Fruit fly (Drosophila melanogaster): ENCODE results near the gene ich.

The ich gene

DNA sequence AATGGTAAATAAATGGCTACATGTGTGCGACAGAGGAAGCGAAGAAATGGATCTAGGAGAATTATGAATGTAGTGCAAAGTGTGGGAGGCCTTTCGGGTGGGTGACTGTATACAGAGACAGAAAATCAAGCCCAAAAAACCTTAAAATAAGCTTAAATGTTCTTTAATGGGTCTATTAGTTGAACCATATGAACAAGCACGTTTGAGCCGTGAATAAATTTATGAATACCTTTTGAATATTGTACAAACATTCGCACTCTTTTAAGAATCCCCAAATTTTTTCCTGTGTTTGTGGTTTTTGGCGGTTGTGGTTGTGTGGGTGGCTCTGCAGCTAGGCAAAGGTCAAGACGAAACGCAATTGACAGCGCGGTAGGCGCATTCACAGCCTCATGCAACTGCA, 3.8 kb upstream of the ich start:
- TF ChIP-seq CG4496 (GFP tag; IDR thresholded peaks at IDR 0.05) (peak; percentile 22; the same call in 2 of the 3 replicates), CG8301 (tag; optimal IDR thresholded peaks at IDR 0.05) (peak; percentile 43), CG17806 (tag; optimal IDR thresholded peaks at IDR 0.05) (no peak), CG32121 (GFP tag; IDR thresholded peaks at IDR 0.05) (peak; percentile 46; the same call in 1 of the 2 replicates)

DNA sequence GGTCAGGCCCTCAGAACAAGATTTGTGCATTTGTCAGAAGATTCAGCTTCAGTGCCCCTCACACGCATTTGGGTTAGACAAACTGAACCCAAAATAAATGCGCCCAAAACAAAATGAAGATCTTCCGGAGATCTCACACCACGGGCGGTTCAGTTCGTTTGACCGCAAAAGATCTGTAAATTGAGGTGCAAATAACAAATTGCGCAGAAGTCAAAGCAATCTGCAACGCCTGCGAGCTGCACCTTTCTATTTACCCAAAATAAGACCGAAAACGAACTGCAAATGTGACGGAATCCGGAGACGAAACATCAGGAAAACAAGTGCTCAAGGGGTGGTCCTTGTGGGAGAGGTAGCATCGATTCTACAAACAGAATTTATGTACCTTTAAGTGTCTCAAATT, 2.7 kb upstream of the ich start:
- TF ChIP-seq CG15710 (tag; optimal IDR thresholded peaks at IDR 0.05) = no peak
- no peak for TF ChIP-seq CG13204 (GFP tag; optimal IDR thresholded peaks at IDR 0.05)
- no peak for TF ChIP-seq Snoo (tag; optimal IDR thresholded peaks at IDR 0.05)
- no peak for TF ChIP-seq rn (GFP tag; IDR thresholded peaks at IDR 0.05)
- no peak for TF ChIP-seq CG17806 (tag; optimal IDR thresholded peaks at IDR 0.05)
- no peak for TF ChIP-seq D1 (tag; optimal IDR thresholded peaks at IDR 0.05)
- no peak for TF ChIP-seq Pif1B (GFP tag; optimal IDR thresholded peaks at IDR 0.05)
- no peak for TF ChIP-seq CG4496 (GFP tag; IDR thresholded peaks at IDR 0.05)
- TF ChIP-seq fd96Ca (GFP tag; IDR thresholded peaks at IDR 0.05) = no peak
- TF ChIP-seq CG8301 (tag; optimal IDR thresholded peaks at IDR 0.05) = no peak
- TF ChIP-seq Pif1A (GFP tag; optimal IDR thresholded peaks at IDR 0.05) = no peak
- no peak for TF ChIP-seq CG10348 (GFP tag; IDR thresholded peaks at IDR 0.05)
- no peak for TF ChIP-seq gl (tag; optimal IDR thresholded peaks at IDR 0.05)
- no peak for TF ChIP-seq EcR (GFP tag; optimal IDR thresholded peaks at IDR 0.05)
- TF ChIP-seq CG34367 (tag; optimal IDR thresholded peaks at IDR 0.05) = no peak
- TF ChIP-seq Ets98B (GFP tag; IDR thresholded peaks at IDR 0.05) = no peak
- TF ChIP-seq CG14655 (GFP tag; optimal IDR thresholded peaks at IDR 0.05) = no peak
- TF ChIP-seq CG32121 (GFP tag; IDR thresholded peaks at IDR 0.05) = no peak
- TF ChIP-seq CG9948 (tag; optimal IDR thresholded peaks at IDR 0.05) = no peak

DNA sequence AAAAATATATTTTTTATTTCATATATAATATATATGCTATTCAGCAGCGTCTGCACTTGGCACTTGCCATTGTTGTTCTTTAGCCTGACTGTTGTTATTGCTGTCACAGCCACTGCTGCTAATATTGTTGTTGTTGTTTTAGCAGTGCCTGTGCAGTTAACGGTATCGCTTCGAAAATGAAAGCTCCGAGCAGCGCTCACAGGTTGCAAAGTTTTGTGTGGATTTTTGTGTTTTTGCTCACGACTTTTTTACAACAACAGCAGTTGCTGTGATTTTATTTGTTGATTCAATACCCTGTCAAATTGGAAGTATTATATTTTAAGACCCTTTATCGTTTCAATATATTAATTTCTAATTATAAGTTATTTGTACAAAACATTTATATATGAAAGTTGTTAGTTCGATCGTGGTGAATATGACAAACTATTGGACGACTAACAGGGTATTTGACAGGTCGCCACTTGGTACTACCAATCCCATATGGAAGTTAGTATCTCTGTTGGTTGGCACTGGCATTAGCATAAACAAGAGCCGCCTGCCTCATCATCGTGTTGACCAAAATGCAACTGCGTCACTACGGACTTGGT, 1.0 kb upstream of the ich start:
- no peak for TF ChIP-seq CG15710 (tag; optimal IDR thresholded peaks at IDR 0.05)
- TF ChIP-seq CG32121 (GFP tag; IDR thresholded peaks at IDR 0.05) = peak; percentile 25; the same call in 1 of the 2 replicates
- peak; percentile 36; the same call in 1 of the 3 replicates for TF ChIP-seq fd96Ca (GFP tag; IDR thresholded peaks at IDR 0.05)
- TF ChIP-seq Pif1B (GFP tag; optimal IDR thresholded peaks at IDR 0.05) = peak; percentile 10
- no peak for TF ChIP-seq Pif1A (GFP tag; optimal IDR thresholded peaks at IDR 0.05)
- TF ChIP-seq Ets98B (GFP tag; IDR thresholded peaks at IDR 0.05) = peak; percentile 61

- TF ChIP-seq CG14655 (GFP tag; optimal IDR thresholded peaks at IDR 0.05) = peak; percentile 43
- TF ChIP-seq fd96Ca (GFP tag; IDR thresholded peaks at IDR 0.05) = no peak
- TF ChIP-seq CG17806 (tag; optimal IDR thresholded peaks at IDR 0.05) = no peak
- TF ChIP-seq CG13204 (GFP tag; optimal IDR thresholded peaks at IDR 0.05) = no peak
- TF ChIP-seq CG32121 (GFP tag; IDR thresholded peaks at IDR 0.05) = peak; percentile 53; the same call in 1 of the 2 replicates
- TF ChIP-seq CG8301 (tag; optimal IDR thresholded peaks at IDR 0.05) = peak; percentile 53
- no peak for TF ChIP-seq D1 (tag; optimal IDR thresholded peaks at IDR 0.05)
These were observed 2.5 kb downstream of the ich start for dm6 chr3R:8960329-8960728.

DNA sequence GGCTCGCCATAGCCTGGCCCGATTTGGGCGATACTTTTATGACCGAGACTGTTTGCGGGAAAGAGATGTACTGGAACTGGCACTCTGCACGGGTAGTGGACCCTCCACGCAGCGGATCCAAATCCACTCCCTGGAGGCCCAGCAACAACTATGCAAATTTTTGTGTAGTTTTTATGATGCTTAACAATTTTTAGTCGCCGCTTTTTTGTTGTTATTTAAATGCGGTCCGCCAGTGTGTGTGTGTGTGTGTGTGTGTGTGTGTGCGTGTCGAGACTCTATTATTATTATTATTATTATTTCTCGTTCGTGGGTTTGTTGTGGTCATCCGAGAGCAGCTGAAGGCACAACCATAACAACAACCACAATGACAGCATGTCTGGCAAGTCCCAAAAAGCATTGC, 3.7 kb downstream of the ich start:
- TF ChIP-seq CG14655 (GFP tag; optimal IDR thresholded peaks at IDR 0.05) (no peak), CG15710 (tag; optimal IDR thresholded peaks at IDR 0.05) (no peak), CG8159 (tag; optimal IDR thresholded peaks at IDR 0.05) (no peak), CG4496 (GFP tag; IDR thresholded peaks at IDR 0.05) (no peak), CG8301 (tag; optimal IDR thresholded peaks at IDR 0.05) (no peak), CG32121 (GFP tag; IDR thresholded peaks at IDR 0.05) (no peak), fd96Ca (GFP tag; IDR thresholded peaks at IDR 0.05) (no peak), CG9948 (tag; optimal IDR thresholded peaks at IDR 0.05) (no peak), CG13204 (GFP tag; optimal IDR thresholded peaks at IDR 0.05) (no peak), gl (tag; optimal IDR thresholded peaks at IDR 0.05) (no peak), CG12605 (GFP tag; IDR thresholded peaks at IDR 0.05) (no peak), D1 (tag; optimal IDR thresholded peaks at IDR 0.05) (no peak), CG34367 (tag; optimal IDR thresholded peaks at IDR 0.05) (no peak), CG17806 (tag; optimal IDR thresholded peaks at IDR 0.05) (no peak), rn (GFP tag; IDR thresholded peaks at IDR 0.05) (no peak), Snoo (tag; optimal IDR thresholded peaks at IDR 0.05) (no peak), CG10348 (GFP tag; IDR thresholded peaks at IDR 0.05) (no peak)

- TF ChIP-seq CG4496 (GFP tag; IDR thresholded peaks at IDR 0.05) (peak; percentile 78), Pif1A (GFP tag; optimal IDR thresholded peaks at IDR 0.05) (peak; percentile 22), CG12605 (GFP tag; IDR thresholded peaks at IDR 0.05) (peak; percentile 51; the same call in 1 of the 2 replicates), CG8301 (tag; optimal IDR thresholded peaks at IDR 0.05) (peak; percentile 74), CG15710 (tag; optimal IDR thresholded peaks at IDR 0.05) (peak; percentile 56), CG9948 (tag; optimal IDR thresholded peaks at IDR 0.05) (peak; percentile 74), gl (tag; optimal IDR thresholded peaks at IDR 0.05) (no peak), CG14655 (GFP tag; optimal IDR thresholded peaks at IDR 0.05) (peak; percentile 76), CG17806 (tag; optimal IDR thresholded peaks at IDR 0.05) (peak; percentile 81), CG10348 (GFP tag; IDR thresholded peaks at IDR 0.05) (0 out of 2 replicates have a peak, but pooled peaks have one; percentile 12), CG32121 (GFP tag; IDR thresholded peaks at IDR 0.05) (0 out of 2 replicates have a peak, but pooled peaks have one; percentile 28), CG8159 (tag; optimal IDR thresholded peaks at IDR 0.05) (peak; percentile 70), CG34367 (tag; optimal IDR thresholded peaks at IDR 0.05) (peak; percentile 68), Snoo (tag; optimal IDR thresholded peaks at IDR 0.05) (no peak), CG13204 (GFP tag; optimal IDR thresholded peaks at IDR 0.05) (peak; percentile 24), Ets98B (GFP tag; IDR thresholded peaks at IDR 0.05) (peak; percentile 78), D1 (tag; optimal IDR thresholded peaks at IDR 0.05) (no peak), fd96Ca (GFP tag; IDR thresholded peaks at IDR 0.05) (no peak; the same call in 2 of the 3 replicates), rn (GFP tag; IDR thresholded peaks at IDR 0.05) (no peak), EcR (GFP tag; optimal IDR thresholded peaks at IDR 0.05) (no peak), Pif1B (GFP tag; optimal IDR thresholded peaks at IDR 0.05) (peak; percentile 25)
These were observed 4.5 kb downstream of the ich start for dm6 chr3R:8958300-8958699.

All from whole organism, pupa.